Fruit fly (Drosophila melanogaster) whole organism, embryonic: Measurements from ENCODE around the gene CG13390.

Experiments
- BEAF-32 ChIP-seq: fragments of 200-800 bp; sonication (Bioruptor generic); optimal IDR thresholded peaks from 3 replicates; lab custom pipeline; 2017; ENCODE audit warnings: missing biosample characterization, missing genetic modification characterization, mild to moderate bottlenecking, moderate library complexity, missing genetic modification reagents
- CG11093 ChIP-seq: fragments of 200-800 bp; sonication (Bioruptor generic); IDR thresholded peaks from 3 replicates; pipeline ENCODE4 v1.3.6; 2022; ENCODE audit warnings: missing biosample characterization, missing genetic modification characterization
- CG11456 ChIP-seq: fragments of 200-800 bp; sonication (Bioruptor generic); IDR thresholded peaks from 3 replicates; pipeline ENCODE4 v1.3.6; 2022; ENCODE audit warnings: missing biosample characterization, missing genetic modification characterization
- CG14441 ChIP-seq: fragments of 200-800 bp; sonication (Bioruptor generic); IDR thresholded peaks from 2 replicates; pipeline ENCODE4 v1.3.6; 2022; ENCODE audit warnings: missing biosample characterization, missing genetic modification characterization
- CG15514 ChIP-seq: fragments of 200-800 bp; sonication (Bioruptor generic); optimal IDR thresholded peaks from 3 replicates; lab custom pipeline; 2017; ENCODE audit warnings: missing biosample characterization, missing genetic modification characterization, mild to moderate bottlenecking, moderate library complexity, missing genetic modification reagents
- CG15601 ChIP-seq: fragments of 200-800 bp; sonication (Bioruptor generic); optimal IDR thresholded peaks from 3 replicates; lab custom pipeline; 2019; ENCODE audit warnings: missing biosample characterization, mild to moderate bottlenecking, missing genetic modification characterization, moderate library complexity
- CG17385 ChIP-seq: fragments of 200-800 bp; sonication (Bioruptor generic); optimal IDR thresholded peaks from 3 replicates; lab custom pipeline; 2018; ENCODE audit warnings: missing biosample characterization, mild to moderate bottlenecking, missing genetic modification characterization
- CG1832 ChIP-seq: fragments of 200-800 bp; sonication (Bioruptor generic); optimal IDR thresholded peaks from 2 replicates; lab custom pipeline; 2017; ENCODE audit warnings: missing biosample characterization, mild to moderate bottlenecking, missing genetic modification characterization, inconsistent platforms
- CG7839 ChIP-seq: fragments of 200-800 bp; sonication (Bioruptor generic); optimal IDR thresholded peaks from 3 replicates; lab custom pipeline; 2018; ENCODE audit warnings: missing biosample characterization, mild to moderate bottlenecking, missing genetic modification characterization, moderate library complexity
- CG7987 ChIP-seq: fragments of 200-800 bp; sonication (Bioruptor generic); optimal IDR thresholded peaks from 2 replicates; lab custom pipeline; 2018; ENCODE audit warnings: missing biosample characterization, mild to moderate bottlenecking, missing genetic modification characterization, moderate library complexity
- Deaf1 ChIP-seq: fragments of 200-800 bp; optimal IDR thresholded peaks from 3 replicates; lab custom pipeline; 2019; ENCODE audit warnings: missing biosample characterization, mild to moderate bottlenecking, missing genetic modification characterization, moderate library complexity
- Doc3 ChIP-seq: fragments of 200-800 bp; sonication (Bioruptor generic); IDR thresholded peaks from 3 replicates; pipeline ENCODE4 v1.3.6; 2022; ENCODE audit warnings: missing biosample characterization, missing genetic modification characterization; ENCODE audit not compliant: partially characterized antibody
- Dref ChIP-seq: fragments of 200-800 bp; sonication (Bioruptor generic); IDR thresholded peaks from 2 replicates; pipeline ENCODE4 v1.3.6; 2022; ENCODE audit warnings: missing biosample characterization, missing genetic modification characterization
- E2f2 ChIP-seq: fragments of 200-800 bp; sonication (Bioruptor generic); IDR thresholded peaks from 2 replicates; pipeline ENCODE4 v1.3.6; 2022; ENCODE audit warnings: missing biosample characterization, missing genetic modification characterization
- Ets65A ChIP-seq: fragments of 200-800 bp; sonication (Bioruptor generic); peaks from one replicate; lab custom pipeline; 2016; ENCODE audit warnings: missing biosample characterization, missing genetic modification characterization
- Fer3 ChIP-seq: fragments of 200-800 bp; sonication (Bioruptor generic); optimal IDR thresholded peaks from 2 replicates; lab custom pipeline; 2018; ENCODE audit warnings: missing biosample characterization, mild to moderate bottlenecking, missing genetic modification characterization, moderate library complexity
- Hey ChIP-seq: fragments of 200-800 bp; sonication (Bioruptor generic); optimal IDR thresholded peaks from 3 replicates; lab custom pipeline; 2018; ENCODE audit warnings: missing biosample characterization, mild to moderate bottlenecking, missing genetic modification characterization
- Mrtf ChIP-seq: fragments of 200-800 bp; sonication (Bioruptor generic); IDR thresholded peaks from 3 replicates; pipeline ENCODE4 v1.3.6; 2022; ENCODE audit warnings: missing biosample characterization, missing genetic modification characterization
- Sry-β ChIP-seq: fragments of 200-800 bp; sonication (Bioruptor generic); optimal IDR thresholded peaks from 2 replicates; lab custom pipeline; 2018; ENCODE audit warnings: missing biosample characterization, mild to moderate bottlenecking, missing genetic modification characterization, moderate library complexity
- Trl ChIP-seq, 3 experiments: fragments of >200 bp in 2 of 3; fragments of 200-800 bp in 1 of 3; sonication (Bioruptor generic) in 1 of 3; optimal IDR thresholded peaks; 2 replicates in 1 of 3; 3 replicates in 2 of 3; lab custom pipeline; 2016 to 2017; ENCODE audit warnings: missing biosample characterization in 1 of 3, missing genetic modification characterization in 1 of 3
- chn ChIP-seq: fragments of 200-800 bp; sonication (Bioruptor generic); optimal IDR thresholded peaks from 2 replicates; lab custom pipeline; 2016; ENCODE audit warnings: missing biosample characterization, missing genetic modification characterization
- dimm ChIP-seq: fragments of 200-800 bp; sonication (Bioruptor generic); IDR thresholded peaks from 2 replicates; pipeline ENCODE4 v1.3.6; 2022; ENCODE audit warnings: missing biosample characterization, missing genetic modification characterization
- dpn ChIP-seq, 2 experiments: fragments of 200-800 bp; sonication (Bioruptor generic); optimal IDR thresholded peaks; 3 replicates each; lab custom pipeline; 2016; ENCODE audit warnings: missing biosample characterization in 2 of 2, missing genetic modification characterization in 2 of 2
- en ChIP-seq: fragments of 200-800 bp; sonication (Bioruptor generic); optimal IDR thresholded peaks from 2 replicates; lab custom pipeline; 2016; ENCODE audit warnings: missing biosample characterization, missing genetic modification characterization
- gcm ChIP-seq: fragments of 200-800 bp; sonication (Bioruptor generic); optimal IDR thresholded peaks from 2 replicates; lab custom pipeline; 2019; ENCODE audit warnings: missing biosample characterization, mild to moderate bottlenecking, missing genetic modification characterization, moderate library complexity
- gcm2 ChIP-seq: fragments of 200-800 bp; sonication (Bioruptor generic); optimal IDR thresholded peaks from 2 replicates; lab custom pipeline; 2016; ENCODE audit warnings: missing biosample characterization, missing genetic modification characterization
- nerfin-2 ChIP-seq: fragments of 200-800 bp; sonication (Bioruptor generic); IDR thresholded peaks from 2 replicates; pipeline ENCODE4 v1.3.6; 2022; ENCODE audit warnings: missing biosample characterization, missing genetic modification characterization; ENCODE audit not compliant: partially characterized antibody
- oc ChIP-seq: fragments of 200-800 bp; sonication (Bioruptor generic); optimal IDR thresholded peaks from 2 replicates; lab custom pipeline; 2018; ENCODE audit warnings: missing biosample characterization, mild to moderate bottlenecking, missing genetic modification characterization, moderate library complexity
- onecut ChIP-seq: fragments of 200-800 bp; sonication (Bioruptor generic); IDR thresholded peaks from 2 replicates; pipeline ENCODE4 v1.3.6; 2022; ENCODE audit warnings: missing biosample characterization, missing genetic modification characterization
- phol ChIP-seq: fragments of 200-800 bp; sonication (Bioruptor generic); optimal IDR thresholded peaks from 3 replicates; lab custom pipeline; 2018; ENCODE audit warnings: missing biosample characterization, mild to moderate bottlenecking, missing genetic modification characterization, moderate library complexity
- prd ChIP-seq, 3 experiments: fragments of >200 bp in 2 of 3; fragments of 200-800 bp in 1 of 3; sonication (Bioruptor generic) in 1 of 3; optimal IDR thresholded peaks in 2 of 3; IDR thresholded peaks in 1 of 3; 2 replicates in 2 of 3; 3 replicates in 1 of 3; pipeline versions ENCODE4 v1.3.6 to Lab custom; 2017 to 2022; ENCODE audit warnings: missing biosample characterization in 1 of 3, missing genetic modification characterization in 1 of 3
- ranshi ChIP-seq: fragments of 200-800 bp; sonication (Bioruptor generic); IDR thresholded peaks from 2 replicates; pipeline ENCODE4 v1.3.6; 2022; ENCODE audit warnings: missing biosample characterization, missing genetic modification characterization
- sim ChIP-seq: fragments of 200-800 bp; sonication (Bioruptor generic); IDR thresholded peaks from 2 replicates; pipeline ENCODE4 v1.3.6; 2022; ENCODE audit warnings: missing biosample characterization, missing genetic modification characterization
- tgo ChIP-seq: fragments of 200-800 bp; sonication (Bioruptor generic); IDR thresholded peaks from 3 replicates; pipeline ENCODE4 v1.3.6; 2022; ENCODE audit warnings: missing biosample characterization, missing genetic modification characterization
- trem ChIP-seq: fragments of 200-800 bp; optimal IDR thresholded peaks from 3 replicates; lab custom pipeline; 2019; ENCODE audit warnings: missing biosample characterization, mild to moderate bottlenecking, missing genetic modification characterization, moderate library complexity
- twi ChIP-seq: fragments of 200-800 bp; optimal IDR thresholded peaks from 2 replicates; lab custom pipeline; 2019; ENCODE audit warnings: missing biosample characterization, mild to moderate bottlenecking, missing genetic modification characterization, moderate library complexity

The CG13390 gene

DNA sequence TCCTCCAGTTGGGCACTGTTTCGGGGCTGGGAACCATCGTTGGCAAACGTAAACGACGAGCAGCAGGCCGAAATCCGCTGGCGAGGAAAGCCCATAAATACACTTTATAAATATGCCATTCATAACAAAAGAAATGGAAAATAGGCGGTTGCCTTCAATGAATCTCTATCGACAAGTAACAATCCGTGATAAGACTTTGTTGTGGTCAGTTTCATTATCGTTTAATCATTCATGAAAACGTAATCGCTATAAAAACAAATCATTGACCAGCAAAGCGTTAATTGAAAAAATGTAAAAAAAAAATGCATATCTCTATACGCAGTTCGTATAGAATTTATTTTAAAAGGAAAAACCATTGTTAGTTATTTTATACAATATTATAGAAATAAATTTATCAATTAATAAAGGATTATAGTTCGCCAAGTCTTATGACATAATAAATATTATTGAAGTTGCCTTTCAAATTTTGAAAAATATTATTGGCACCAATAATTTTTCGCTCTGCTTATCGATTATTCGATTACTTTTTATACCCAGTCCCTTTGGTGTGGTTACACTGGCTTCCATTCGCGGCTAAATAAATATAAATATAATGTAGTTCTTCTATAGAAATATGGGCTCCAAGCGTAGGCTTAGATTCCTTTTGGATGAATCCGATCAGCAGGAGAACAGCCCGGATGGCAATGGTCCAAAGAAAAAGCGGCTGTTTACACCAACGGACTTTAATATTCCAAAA lies 23.4 kb upstream of the CG13390 start, which contains the start of gene CG31898 (continued):
- TF ChIP-seq Deaf1 (tag; lab: Kevin White, UChicago) (no peak), gcm (GFP tag; lab: Kevin White, UChicago) (no peak), BEAF-32 (GFP tag; lab: Kevin White, UChicago) (peak; percentile 34), sim (GFP tag; lab: Robert Waterston, UW) (no peak), CG7839 (tag; lab: Kevin White, UChicago) (no peak), trem (tag; lab: Kevin White, UChicago) (peak; percentile 21), CG14441 (GFP tag; lab: Robert Waterston, UW) (no peak), CG1832 (GFP tag; lab: Kevin White, UChicago) (no peak), Trl (optimal IDR thresholded peaks at IDR 0.05; lab: Kevin White, UChicago) (no peak), Trl (GFP tag; optimal IDR thresholded peaks at IDR 0.05; lab: Kevin White, UChicago) (no peak), CG15514 (peak; percentile 16), CG11093 (no peak), CG15601 (tag; lab: Kevin White, UChicago) (no peak), ranshi (GFP tag; lab: Robert Waterston, UW) (no peak), phol (tag; lab: Kevin White, UChicago) (no peak), tgo (GFP tag; lab: Robert Waterston, UW) (no peak), chn (no peak), gcm2 (GFP tag; lab: Kevin White, UChicago) (no peak), Hey (tag; lab: Kevin White, UChicago) (no peak), Fer3 (tag; lab: Kevin White, UChicago) (no peak), Dref (peak; percentile 78), dpn (GFP tag; optimal IDR thresholded peaks at IDR 0.05; lab: Kevin White, UChicago) (no peak), Mrtf (GFP tag; lab: Robert Waterston, UW) (no peak), E2f2 (GFP tag; lab: Robert Waterston, UW) (peak; percentile 94), en (no peak), Doc3 (no peak), CG11456 (no peak)

DNA sequence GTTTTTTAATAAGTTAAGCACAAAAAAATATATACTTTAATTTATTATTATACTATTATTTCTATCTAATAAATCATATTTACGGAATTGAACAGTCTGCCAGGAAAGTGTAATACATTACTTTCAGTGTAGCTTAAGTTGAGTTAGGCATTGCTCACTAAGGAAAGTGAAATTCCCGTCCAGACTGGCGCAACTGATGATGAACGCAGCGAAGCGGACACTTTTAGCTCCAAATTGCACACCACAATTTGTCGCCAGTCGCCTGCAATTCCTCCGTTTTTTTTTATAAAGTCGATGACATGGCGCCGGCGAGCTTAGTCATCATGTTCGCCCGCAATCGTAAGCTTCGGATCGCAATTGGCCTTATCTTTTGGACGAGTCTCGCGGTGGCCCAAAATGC lies 22.1 kb upstream of the CG13390 start, which contains the start of gene CG13386:
CG13386 (plus strand) TSS at position 301 of the 400 bp plus-strand sequence.
- TF ChIP-seq twi (tag; lab: Kevin White, UChicago) = no peak
- TF ChIP-seq Sry-β (GFP tag; lab: Kevin White, UChicago) = no peak
- peak; percentile 22 for TF ChIP-seq Ets65A
- no peak for TF ChIP-seq prd (optimal IDR thresholded peaks at IDR 0.05; lab: Kevin White, UChicago)
- peak; percentile 7; the same call in 1 of the 3 replicates for TF ChIP-seq prd (GFP tag; IDR thresholded peaks at IDR 0.05; lab: Robert Waterston, UW)
- no peak for TF ChIP-seq onecut (GFP tag; lab: Robert Waterston, UW)
- no peak for TF ChIP-seq oc (tag; lab: Kevin White, UChicago)
- TF ChIP-seq dimm (GFP tag; lab: Robert Waterston, UW) = no peak
- TF ChIP-seq CG17385 = no peak
- TF ChIP-seq nerfin-2 (GFP tag; lab: Robert Waterston, UW) = no peak
- TF ChIP-seq CG7987 (GFP tag; lab: Kevin White, UChicago) = no peak
